Fruit fly (Drosophila melanogaster) whole organism, pupa: ENCODE data around the gene Gr8a.
A peak's percentile ranks its signal among the peaks of the same experiment; 100 is the strongest.

Experiments
- CG10348 ChIP-seq: fragments of 200-800 bp; sonication (Bioruptor generic); IDR thresholded peaks from 2 replicates; pipeline ENCODE4 v1.3.6; 2022; ENCODE audit warnings: missing biosample characterization, missing genetic modification characterization
- CG12605 ChIP-seq: fragments of 200-800 bp; sonication (Bioruptor generic); IDR thresholded peaks from 2 replicates; pipeline ENCODE4 v1.3.6; 2022; ENCODE audit warnings: missing biosample characterization, missing genetic modification characterization
- CG13204 ChIP-seq: fragments of 200-800 bp; sonication (Bioruptor generic); optimal IDR thresholded peaks from 2 replicates; lab custom pipeline; 2018; ENCODE audit warnings: missing biosample characterization, mild to moderate bottlenecking, missing genetic modification characterization, moderate library complexity
- CG14655 ChIP-seq: fragments of 200-800 bp; sonication (Bioruptor generic); optimal IDR thresholded peaks from 3 replicates; lab custom pipeline; 2017; ENCODE audit warnings: mild to moderate bottlenecking, missing biosample characterization, missing genetic modification reagents, missing genetic modification characterization
- CG15710 ChIP-seq: fragments of 200-800 bp; sonication (Bioruptor generic); optimal IDR thresholded peaks from 2 replicates; lab custom pipeline; 2018; ENCODE audit warnings: missing biosample characterization, mild to moderate bottlenecking, missing genetic modification characterization, moderate library complexity
- CG17806 ChIP-seq: fragments of 200-800 bp; sonication (Bioruptor generic); optimal IDR thresholded peaks from 2 replicates; lab custom pipeline; 2018; ENCODE audit warnings: missing biosample characterization, mild to moderate bottlenecking, missing genetic modification characterization, moderate library complexity
- CG32121 ChIP-seq: fragments of 200-800 bp; sonication (Bioruptor generic); IDR thresholded peaks from 2 replicates; pipeline ENCODE4 v1.3.6; 2022; ENCODE audit warnings: missing biosample characterization, missing genetic modification characterization
- CG34367 ChIP-seq: fragments of 200-800 bp; sonication (Bioruptor generic); optimal IDR thresholded peaks from 2 replicates; lab custom pipeline; 2018; ENCODE audit warnings: missing biosample characterization, mild to moderate bottlenecking, missing genetic modification characterization
- CG4496 ChIP-seq: fragments of 200-800 bp; sonication (Bioruptor generic); IDR thresholded peaks from 3 replicates; pipeline ENCODE4 v1.3.6; 2022; ENCODE audit warnings: missing biosample characterization, missing genetic modification characterization
- CG8159 ChIP-seq: fragments of 200-800 bp; sonication (Bioruptor generic); optimal IDR thresholded peaks from 3 replicates; lab custom pipeline; 2018; ENCODE audit warnings: missing biosample characterization, mild to moderate bottlenecking, missing genetic modification characterization, moderate library complexity
- CG8301 ChIP-seq: fragments of 200-800 bp; sonication (Bioruptor generic); optimal IDR thresholded peaks from 2 replicates; lab custom pipeline; 2018; ENCODE audit warnings: missing biosample characterization, mild to moderate bottlenecking, missing genetic modification characterization
- CG9948 ChIP-seq: fragments of 200-800 bp; sonication (Bioruptor generic); optimal IDR thresholded peaks from 2 replicates; lab custom pipeline; 2018; ENCODE audit warnings: missing biosample characterization, mild to moderate bottlenecking, missing genetic modification characterization, moderate library complexity
- D1 ChIP-seq: fragments of 200-800 bp; sonication (Bioruptor generic); optimal IDR thresholded peaks from 2 replicates; lab custom pipeline; 2018; ENCODE audit warnings: missing biosample characterization, mild to moderate bottlenecking, missing genetic modification characterization, moderate library complexity
- EcR ChIP-seq: fragments of 200-800 bp; sonication (Bioruptor generic); optimal IDR thresholded peaks from 3 replicates; lab custom pipeline; 2019; ENCODE audit warnings: missing biosample characterization, missing genetic modification characterization, mild to moderate bottlenecking, moderate library complexity, missing genetic modification reagents
- Ets98B ChIP-seq: fragments of 200-800 bp; sonication (Bioruptor generic); IDR thresholded peaks from 2 replicates; pipeline ENCODE4 v1.3.6; 2022; ENCODE audit warnings: missing biosample characterization, missing genetic modification characterization
- Pif1A ChIP-seq: fragments of 200-800 bp; sonication (Bioruptor generic); optimal IDR thresholded peaks from 3 replicates; lab custom pipeline; 2016; ENCODE audit warnings: missing biosample characterization, missing genetic modification characterization
- Pif1B ChIP-seq: fragments of 200-800 bp; sonication (Bioruptor generic); optimal IDR thresholded peaks from 3 replicates; lab custom pipeline; 2016; ENCODE audit warnings: missing biosample characterization, missing genetic modification characterization
- Snoo ChIP-seq: fragments of 200-800 bp; sonication (Bioruptor generic); optimal IDR thresholded peaks from 3 replicates; lab custom pipeline; 2017; ENCODE audit warnings: missing biosample characterization, mild to moderate bottlenecking, missing genetic modification characterization, inconsistent platforms
- fd96Ca ChIP-seq: fragments of 200-800 bp; sonication (Bioruptor generic); IDR thresholded peaks from 3 replicates; pipeline ENCODE4 v1.3.6; 2022; ENCODE audit warnings: missing biosample characterization, missing genetic modification characterization
- gl ChIP-seq: fragments of 200-800 bp; sonication (Bioruptor generic); optimal IDR thresholded peaks from 2 replicates; lab custom pipeline; 2018; ENCODE audit warnings: missing biosample characterization, mild to moderate bottlenecking, missing genetic modification characterization
- rn ChIP-seq: fragments of 200-800 bp; sonication (Bioruptor generic); IDR thresholded peaks from 2 replicates; pipeline ENCODE4 v1.3.6; 2022; ENCODE audit warnings: missing biosample characterization, missing genetic modification characterization

Gr8a gene

dm6 chrX:9247171-9247783 lies 20.3 kb downstream of the Gr8a start, which contains the start of the genes amx and Dsor1:
TSS of gene amx (minus strand) at chrX:9247336.
TSS of gene Dsor1 (plus strand) at chrX:9247342.
- TF ChIP-seq CG14655 (GFP tag; lab: Kevin White, UChicago) (no peak), CG15710 (tag; lab: Kevin White, UChicago) (no peak), Snoo (tag; lab: Kevin White, UChicago) (no peak), CG8301 (tag; lab: Kevin White, UChicago) (no peak), CG17806 (tag; lab: Kevin White, UChicago) (no peak), Ets98B (GFP tag; lab: Robert Waterston, UW) (no peak), EcR (GFP tag; lab: Kevin White, UChicago) (no peak), CG10348 (GFP tag; lab: Robert Waterston, UW) (no peak), CG13204 (GFP tag; lab: Kevin White, UChicago) (no peak), D1 (tag; lab: Kevin White, UChicago) (no peak), CG34367 (no peak), Pif1A (GFP tag; lab: Kevin White, UChicago) (no peak), Pif1B (GFP tag; lab: Kevin White, UChicago) (no peak), CG4496 (GFP tag; lab: Robert Waterston, UW) (no peak), rn (no peak), CG32121 (GFP tag; lab: Robert Waterston, UW) (no peak), gl (tag; lab: Kevin White, UChicago) (no peak), CG12605 (GFP tag; lab: Robert Waterston, UW) (no peak)
- TF ChIP-seq, all 21 proteins: peak for 0

- TF ChIP-seq CG34367 (peak; percentile 36), CG8159 (peak; percentile 58), Pif1B (GFP tag; lab: Kevin White, UChicago) (peak; percentile 29), CG13204 (GFP tag; lab: Kevin White, UChicago) (no peak), CG17806 (tag; lab: Kevin White, UChicago) (peak; percentile 53), Ets98B (GFP tag; lab: Robert Waterston, UW) (peak; percentile 33; the same call in 1 of the 2 replicates), Snoo (tag; lab: Kevin White, UChicago) (no peak), CG8301 (tag; lab: Kevin White, UChicago) (peak; percentile 58), CG4496 (GFP tag; lab: Robert Waterston, UW) (peak; percentile 65; the same call in 2 of the 3 replicates), Pif1A (GFP tag; lab: Kevin White, UChicago) (no peak), CG15710 (tag; lab: Kevin White, UChicago) (peak; percentile 52), CG12605 (GFP tag; lab: Robert Waterston, UW) (peak; percentile 64), CG9948 (tag; lab: Kevin White, UChicago) (peak; percentile 31)
Observed at dm6 chrX:9248040-9248439, 21.1 kb downstream of the Gr8a start.

- 0 out of 3 replicates have a peak, but pooled peaks have one; percentile 41 for TF ChIP-seq fd96Ca (GFP tag; lab: Robert Waterston, UW)
- TF ChIP-seq CG4496 (GFP tag; lab: Robert Waterston, UW), result peak; percentile 61
- TF ChIP-seq Pif1B (GFP tag; lab: Kevin White, UChicago), result no peak
- no peak for TF ChIP-seq CG13204 (GFP tag; lab: Kevin White, UChicago)
Observed at dm6 chrX:9250161-9250831, 23.4 kb downstream of the Gr8a start, which contains the start of gene CG17754. TSS of gene CG17754 (plus strand) at chrX:9250420.

dm6 chrX:9251212-9251877 lies 24.4 kb downstream of the Gr8a start:
- TF ChIP-seq fd96Ca (GFP tag; lab: Robert Waterston, UW) (peak; percentile 76), EcR (GFP tag; lab: Kevin White, UChicago) (peak; percentile 79), Ets98B (GFP tag; lab: Robert Waterston, UW) (peak; percentile 63), D1 (tag; lab: Kevin White, UChicago) (no peak), CG32121 (GFP tag; lab: Robert Waterston, UW) (peak; percentile 77), Pif1B (GFP tag; lab: Kevin White, UChicago) (no peak), CG8159 (peak; percentile 63), rn (0 out of 2 replicates have a peak, but pooled peaks have one; percentile 21), CG8301 (tag; lab: Kevin White, UChicago) (peak; percentile 51), CG12605 (GFP tag; lab: Robert Waterston, UW) (peak; percentile 56; the same call in 1 of the 2 replicates), gl (tag; lab: Kevin White, UChicago) (peak; percentile 6), CG4496 (GFP tag; lab: Robert Waterston, UW) (peak; percentile 72), CG13204 (GFP tag; lab: Kevin White, UChicago) (no peak), Pif1A (GFP tag; lab: Kevin White, UChicago) (peak; percentile 60), CG15710 (tag; lab: Kevin White, UChicago) (peak; percentile 43), CG14655 (GFP tag; lab: Kevin White, UChicago) (peak; percentile 64), CG34367 (peak; percentile 55), Snoo (tag; lab: Kevin White, UChicago) (no peak), CG9948 (tag; lab: Kevin White, UChicago) (peak; percentile 13), CG10348 (GFP tag; lab: Robert Waterston, UW) (no peak), CG17806 (tag; lab: Kevin White, UChicago) (peak; percentile 48)
